Fruit fly (Drosophila melanogaster) whole organism, embryonic: ENCODE results near the gene CG31710.

Experiments used
- Ada2b ChIP-seq: fragments of 200-800 bp; sonication (Bioruptor generic); IDR thresholded peaks from 2 replicates; pipeline ENCODE4 v1.3.6; 2022; ENCODE audit warnings: missing biosample characterization, missing genetic modification characterization
- Bgb ChIP-seq: fragments of 200-800 bp; sonication (Bioruptor generic); IDR thresholded peaks from 2 replicates; pipeline ENCODE4 v1.3.6; 2022; ENCODE audit warnings: missing biosample characterization, missing genetic modification characterization; ENCODE audit not compliant: partially characterized antibody
- CG10565 ChIP-seq: fragments of 200-800 bp; sonication (Bioruptor generic); optimal IDR thresholded peaks from 3 replicates; lab custom pipeline; 2016; ENCODE audit warnings: missing biosample characterization, mild to moderate bottlenecking, missing genetic modification characterization
- CG12155 ChIP-seq: fragments of 200-800 bp; sonication (Bioruptor generic); optimal IDR thresholded peaks from 3 replicates; lab custom pipeline; 2016; ENCODE audit warnings: missing biosample characterization, missing genetic modification characterization
- CG12236 ChIP-seq: fragments of 200-800 bp; sonication (Bioruptor generic); optimal IDR thresholded peaks from 2 replicates; lab custom pipeline; 2016; ENCODE audit warnings: missing biosample characterization, missing genetic modification characterization
- CG12391 ChIP-seq: fragments of 200-800 bp; sonication (Bioruptor generic); optimal IDR thresholded peaks from 3 replicates; lab custom pipeline; 2018; ENCODE audit warnings: missing biosample characterization, mild to moderate bottlenecking, missing genetic modification characterization, moderate library complexity
- CG13775 ChIP-seq: fragments of 200-800 bp; sonication (Bioruptor generic); optimal IDR thresholded peaks from 3 replicates; lab custom pipeline; 2017; ENCODE audit warnings: missing biosample characterization, mild to moderate bottlenecking, missing genetic modification characterization
- CG14667 ChIP-seq: fragments of 200-800 bp; sonication (Bioruptor generic); IDR thresholded peaks from 2 replicates; pipeline ENCODE4 v1.3.6; 2022; ENCODE audit warnings: missing biosample characterization, missing genetic modification characterization
- CG15011 ChIP-seq: fragments of 200-800 bp; sonication (Bioruptor generic); optimal IDR thresholded peaks from 3 replicates; lab custom pipeline; 2018; ENCODE audit warnings: missing biosample characterization, mild to moderate bottlenecking, missing genetic modification characterization
- CG15514 ChIP-seq: fragments of 200-800 bp; sonication (Bioruptor generic); optimal IDR thresholded peaks from 3 replicates; lab custom pipeline; 2017; ENCODE audit warnings: missing biosample characterization, missing genetic modification characterization, mild to moderate bottlenecking, moderate library complexity, missing genetic modification reagents
- CG16779 ChIP-seq: fragments of 200-800 bp; sonication (Bioruptor generic); IDR thresholded peaks from 2 replicates; pipeline ENCODE4 v1.3.6; 2022; ENCODE audit warnings: missing biosample characterization, missing genetic modification characterization
- CG17359 ChIP-seq: fragments of 200-800 bp; sonication (Bioruptor generic); optimal IDR thresholded peaks from 3 replicates; lab custom pipeline; 2018; ENCODE audit warnings: missing biosample characterization, mild to moderate bottlenecking, missing genetic modification characterization, moderate library complexity
- CG17361 ChIP-seq: fragments of 200-800 bp; sonication (Bioruptor generic); IDR thresholded peaks from 3 replicates; pipeline ENCODE4 v1.3.6; 2022; ENCODE audit warnings: missing biosample characterization, missing genetic modification characterization
- CG17612 ChIP-seq: fragments of 200-800 bp; sonication (Bioruptor generic); IDR thresholded peaks from 2 replicates; pipeline ENCODE4 v1.3.6; 2022; ENCODE audit warnings: missing biosample characterization, missing genetic modification characterization
- CG2120 ChIP-seq: fragments of 200-800 bp; sonication (Bioruptor generic); optimal IDR thresholded peaks from 3 replicates; lab custom pipeline; 2016; ENCODE audit warnings: missing biosample characterization, missing genetic modification characterization
- CG2875 ChIP-seq: fragments of 200-800 bp; sonication (Bioruptor generic); optimal IDR thresholded peaks from 2 replicates; lab custom pipeline; 2017; ENCODE audit warnings: missing biosample characterization, mild to moderate bottlenecking, missing genetic modification characterization, missing genetic modification reagents
- CG30020 ChIP-seq: fragments of 200-800 bp; optimal IDR thresholded peaks from 2 replicates; lab custom pipeline; 2019; ENCODE audit warnings: missing biosample characterization, mild to moderate bottlenecking, missing genetic modification characterization, moderate library complexity
- CG4424 ChIP-seq: fragments of 200-800 bp; sonication (Bioruptor generic); optimal IDR thresholded peaks from 3 replicates; lab custom pipeline; 2016; ENCODE audit warnings: missing biosample characterization, missing genetic modification characterization
- CG6175 ChIP-seq: fragments of 200-800 bp; sonication (Bioruptor generic); IDR thresholded peaks from 3 replicates; pipeline ENCODE4 v1.3.6; 2022; ENCODE audit warnings: missing biosample characterization, missing genetic modification characterization
- CG7357 ChIP-seq: fragments of 200-800 bp; sonication (Bioruptor generic); IDR thresholded peaks from 3 replicates; pipeline ENCODE4 v1.3.6; 2022; ENCODE audit warnings: missing biosample characterization, missing genetic modification characterization
- CG7928 ChIP-seq: fragments of 200-800 bp; sonication (Bioruptor generic); optimal IDR thresholded peaks from 2 replicates; lab custom pipeline; 2017; ENCODE audit warnings: missing biosample characterization, mild to moderate bottlenecking, missing genetic modification characterization
- CG7987 ChIP-seq: fragments of 200-800 bp; sonication (Bioruptor generic); optimal IDR thresholded peaks from 2 replicates; lab custom pipeline; 2018; ENCODE audit warnings: missing biosample characterization, mild to moderate bottlenecking, missing genetic modification characterization, moderate library complexity
- CG8765 ChIP-seq: fragments of 200-800 bp; sonication (Bioruptor generic); IDR thresholded peaks from 2 replicates; pipeline ENCODE4 v1.3.6; 2022; ENCODE audit warnings: missing biosample characterization, missing genetic modification characterization
- Dfd ChIP-seq, 2 experiments: fragments of >200 bp; optimal IDR thresholded peaks; 2 replicates each; lab custom pipeline; 2017; ENCODE audit warnings: missing biosample characterization in 2 of 2, missing genetic modification characterization in 2 of 2
- GATAe ChIP-seq: fragments of 200-800 bp; sonication (Bioruptor generic); conservative IDR thresholded peaks from 2 replicates; pipeline ENCODE4 v1.3.6; 2022; ENCODE audit warnings: missing biosample characterization, missing genetic modification characterization
- Jarid2 ChIP-seq: fragments of 200-800 bp; sonication (Bioruptor generic); optimal IDR thresholded peaks from 3 replicates; lab custom pipeline; 2017; ENCODE audit warnings: mild to moderate bottlenecking, missing biosample characterization, missing genetic modification reagents, missing genetic modification characterization
- MBD-R2 ChIP-seq: fragments of 200-800 bp; sonication (Bioruptor generic); IDR thresholded peaks from 2 replicates; pipeline ENCODE4 v1.3.6; 2022; ENCODE audit warnings: missing biosample characterization, missing genetic modification characterization
- NFAT ChIP-seq: fragments of 200-800 bp; sonication (Bioruptor generic); IDR thresholded peaks from 2 replicates; pipeline ENCODE4 v1.3.6; 2022; ENCODE audit warnings: missing biosample characterization, missing genetic modification characterization
- ase ChIP-seq: fragments of 200-800 bp; sonication (Bioruptor generic); IDR thresholded peaks from 3 replicates; pipeline ENCODE4 v1.3.6; 2022; ENCODE audit warnings: missing biosample characterization, missing genetic modification characterization
- bowl ChIP-seq: fragments of 200-800 bp; sonication (Bioruptor generic); IDR thresholded peaks from 2 replicates; pipeline ENCODE4 v1.3.6; 2022; ENCODE audit warnings: missing biosample characterization, missing genetic modification characterization
- caup ChIP-seq: fragments of 200-800 bp; sonication (Bioruptor generic); optimal IDR thresholded peaks from 3 replicates; lab custom pipeline; 2017; ENCODE audit warnings: missing biosample characterization, mild to moderate bottlenecking, missing genetic modification characterization, moderate library complexity; ENCODE audit not compliant: severe bottlenecking
- crol ChIP-seq: fragments of 200-800 bp; sonication (Bioruptor generic); IDR thresholded peaks from 2 replicates; pipeline ENCODE4 v1.3.6; 2022; ENCODE audit warnings: missing biosample characterization, missing genetic modification characterization
- dan ChIP-seq: fragments of 200-800 bp; sonication (Bioruptor generic); IDR thresholded peaks from 2 replicates; pipeline ENCODE4 v1.3.6; 2022; ENCODE audit warnings: missing biosample characterization, missing genetic modification characterization
- exex ChIP-seq: fragments of 200-800 bp; sonication (Bioruptor generic); optimal IDR thresholded peaks from 4 replicates; lab custom pipeline; 2018; ENCODE audit warnings: missing biosample characterization, mild to moderate bottlenecking, missing genetic modification characterization, moderate library complexity
- ftz-f1 ChIP-seq: fragments of 200-800 bp; sonication (Bioruptor generic); optimal IDR thresholded peaks from 2 replicates; lab custom pipeline; 2016; ENCODE audit warnings: missing biosample characterization, missing genetic modification characterization
- grau ChIP-seq: fragments of 200-800 bp; optimal IDR thresholded peaks from 3 replicates; lab custom pipeline; 2019; ENCODE audit warnings: missing biosample characterization, mild to moderate bottlenecking, missing genetic modification characterization, moderate library complexity
- h ChIP-seq: fragments of >200 bp; optimal IDR thresholded peaks from 2 replicates; lab custom pipeline; 2017
- lbe ChIP-seq: fragments of 200-800 bp; sonication (Bioruptor generic); optimal IDR thresholded peaks from 2 replicates; lab custom pipeline; 2016; ENCODE audit warnings: missing biosample characterization, mild to moderate bottlenecking, missing genetic modification characterization
- lola ChIP-seq, 3 experiments: fragments of >200 bp in 2 of 3; fragments of 200-800 bp in 1 of 3; sonication (Bioruptor generic) in 1 of 3; optimal IDR thresholded peaks; 2 replicates each; lab custom pipeline; 2017 to 2019; ENCODE audit warnings: missing biosample characterization in 3 of 3, missing genetic modification characterization in 3 of 3, mild to moderate bottlenecking in 1 of 3, moderate library complexity in 1 of 3
- nom ChIP-seq: fragments of 200-800 bp; sonication (Bioruptor generic); optimal IDR thresholded peaks from 2 replicates; lab custom pipeline; 2017; ENCODE audit warnings: missing biosample characterization, missing genetic modification characterization, mild to moderate bottlenecking, moderate library complexity, missing genetic modification reagents
- oc ChIP-seq: fragments of 200-800 bp; sonication (Bioruptor generic); optimal IDR thresholded peaks from 2 replicates; lab custom pipeline; 2018; ENCODE audit warnings: missing biosample characterization, mild to moderate bottlenecking, missing genetic modification characterization, moderate library complexity
- onecut ChIP-seq: fragments of 200-800 bp; sonication (Bioruptor generic); IDR thresholded peaks from 2 replicates; pipeline ENCODE4 v1.3.6; 2022; ENCODE audit warnings: missing biosample characterization, missing genetic modification characterization
- pb ChIP-seq: fragments of 200-800 bp; sonication (Bioruptor generic); optimal IDR thresholded peaks from 3 replicates; lab custom pipeline; 2016; ENCODE audit warnings: missing biosample characterization, missing genetic modification characterization
- pfk ChIP-seq: fragments of 200-800 bp; sonication (Bioruptor generic); optimal IDR thresholded peaks from 2 replicates; lab custom pipeline; 2018; ENCODE audit warnings: missing biosample characterization, mild to moderate bottlenecking, missing genetic modification characterization, moderate library complexity
- rib ChIP-seq: fragments of 200-800 bp; sonication (Bioruptor generic); IDR thresholded peaks from 2 replicates; pipeline ENCODE4 v1.3.6; 2022; ENCODE audit warnings: missing biosample characterization, missing genetic modification characterization
- sug ChIP-seq: fragments of 200-800 bp; optimal IDR thresholded peaks from 2 replicates; lab custom pipeline; 2019; ENCODE audit warnings: missing biosample characterization, mild to moderate bottlenecking, missing genetic modification characterization, moderate library complexity
- tgo ChIP-seq: fragments of 200-800 bp; sonication (Bioruptor generic); IDR thresholded peaks from 3 replicates; pipeline ENCODE4 v1.3.6; 2022; ENCODE audit warnings: missing biosample characterization, missing genetic modification characterization
- ttk ChIP-seq: fragments of 200-800 bp; sonication (Bioruptor generic); IDR thresholded peaks from 2 replicates; pipeline ENCODE4 v2.1.2; 2022; ENCODE audit warnings: missing biosample characterization, missing genetic modification characterization
- vfl ChIP-seq: fragments of 200-800 bp; sonication (Bioruptor generic); optimal IDR thresholded peaks from 2 replicates; lab custom pipeline; 2016; ENCODE audit warnings: missing biosample characterization, missing genetic modification characterization
- vvl ChIP-seq: fragments of 200-800 bp; sonication (Bioruptor generic); IDR thresholded peaks from 2 replicates; pipeline ENCODE4 v1.3.6; 2022; ENCODE audit warnings: missing biosample characterization, missing genetic modification characterization
- z ChIP-seq: fragments of 200-800 bp; sonication (Bioruptor generic); IDR thresholded peaks from 3 replicates; pipeline ENCODE4 v1.3.6; 2022; ENCODE audit warnings: missing biosample characterization, missing genetic modification characterization

The CG31710 gene

dm6 chr2L:9660516-9660920 lies 45.2 kb downstream of the CG31710 start (continued):
- TF ChIP-seq CG15514 (peak; percentile 71), GATAe (GFP tag; lab: Robert Waterston, UW) (peak; percentile 53), CG17361 (GFP tag; lab: Robert Waterston, UW) (no peak; the same call in 1 of the 3 replicates), CG14667 (GFP tag; lab: Robert Waterston, UW) (peak; percentile 58), CG17359 (tag; lab: Kevin White, UChicago) (peak; percentile 77), CG16779 (peak; percentile 53; the same call in 1 of the 2 replicates), Ada2b (GFP tag; lab: Robert Waterston, UW) (peak; percentile 76), oc (tag; lab: Kevin White, UChicago) (peak; percentile 48), CG17612 (GFP tag; lab: Robert Waterston, UW) (no peak), ttk (GFP tag; lab: Robert Waterston, UW) (peak; percentile 50; the same call in 1 of the 2 replicates), CG12155 (GFP tag; lab: Kevin White, UChicago) (peak; percentile 48), sug (peak; percentile 69), CG8765 (GFP tag; lab: Robert Waterston, UW) (peak; percentile 22; the same call in 1 of the 2 replicates), CG15011 (peak; percentile 71), bowl (no peak; the same call in 1 of the 2 replicates), caup (GFP tag; lab: Kevin White, UChicago) (peak; percentile 85), CG2120 (GFP tag; lab: Kevin White, UChicago) (peak; percentile 91), CG13775 (GFP tag; lab: Kevin White, UChicago) (peak; percentile 64), CG12391 (peak; percentile 71), NFAT (GFP tag; lab: Robert Waterston, UW) (peak; percentile 53), crol (GFP tag; lab: Robert Waterston, UW) (no peak), CG2875 (GFP tag; lab: Kevin White, UChicago) (peak; percentile 20), ftz-f1 (GFP tag; lab: Kevin White, UChicago) (peak; percentile 41), lbe (GFP tag; lab: Kevin White, UChicago) (no peak), pfk (no peak), ase (GFP tag; lab: Robert Waterston, UW) (peak; percentile 62; the same call in 1 of the 3 replicates), vvl (GFP tag; lab: Robert Waterston, UW) (peak; percentile 55; the same call in 1 of the 2 replicates), CG10565 (GFP tag; lab: Kevin White, UChicago) (no peak), MBD-R2 (GFP tag; lab: Robert Waterston, UW) (peak; percentile 43), CG6175 (GFP tag; lab: Robert Waterston, UW) (no peak), exex (tag; lab: Kevin White, UChicago) (peak; percentile 43), nom (GFP tag; lab: Kevin White, UChicago) (no peak), grau (tag; lab: Kevin White, UChicago) (peak; percentile 79), CG4424 (GFP tag; lab: Kevin White, UChicago) (peak; percentile 17), Dfd (GFP tag; optimal IDR thresholded peaks at IDR 0.05; lab: Kevin White, UChicago) (no peak), pb (GFP tag; lab: Kevin White, UChicago) (peak; percentile 2), CG7987 (peak; percentile 15), dan (no peak), Bgb (GFP tag; lab: Robert Waterston, UW) (no peak), rib (GFP tag; lab: Robert Waterston, UW) (no peak), Jarid2 (GFP tag; lab: Kevin White, UChicago) (peak; percentile 37), onecut (GFP tag; lab: Robert Waterston, UW) (peak; percentile 66), CG7357 (GFP tag; lab: Robert Waterston, UW) (peak; percentile 30; the same call in 1 of the 3 replicates), CG12236 (no peak), CG30020 (tag; lab: Kevin White, UChicago) (no peak), CG7928 (GFP tag; lab: Kevin White, UChicago) (peak; percentile 1), h (lab: Kevin White, UChicago) (no peak), tgo (GFP tag; lab: Robert Waterston, UW) (peak; percentile 80), lola (GFP tag; optimal IDR thresholded peaks at IDR 0.05; lab: Kevin White, UChicago) (no peak), z (GFP tag; lab: Robert Waterston, UW) (no peak), vfl (GFP tag; lab: Kevin White, UChicago) (peak; percentile 39)
